Worm (Caenorhabditis elegans): ENCODE measurements around the gene T13F2.2.

- TF ChIP-seq ama-1 (optimal IDR thresholded peaks at IDR 0.05), result no peak
- no peak for TF ChIP-seq B0310.2 (tag; optimal IDR thresholded peaks at IDR 0.05)
- TF ChIP-seq ceh-13 (GFP tag; optimal IDR thresholded peaks at IDR 0.05), result no peak
- no peak for TF ChIP-seq ets-7 (tag; optimal IDR thresholded peaks at IDR 0.05)
- no peak for TF ChIP-seq ceh-36 (tag; optimal IDR thresholded peaks at IDR 0.05)
- no peak for TF ChIP-seq hmg-4 (GFP tag; optimal IDR thresholded peaks at IDR 0.05)
- no peak for TF ChIP-seq sea-1 (GFP tag; conservative IDR thresholded peaks at IDR 0.05)
- no peak for TF ChIP-seq hmbx-1 (tag; optimal IDR thresholded peaks at IDR 0.05)
Observed at ce11 chrIV:9766250-9766649, 30.9 kb downstream of the T13F2.2 start, which contains the start of gene ssp-36.

All from whole organism, early embryonic.